Fruit fly (Drosophila melanogaster) whole organism, pupa: ENCODE results near the gene Ugt307A1.

Source experiments
- CG10348 ChIP-seq: fragments of 200-800 bp; sonication (Bioruptor generic); IDR thresholded peaks from 2 replicates; pipeline ENCODE4 v1.3.6; 2022; ENCODE audit warnings: missing biosample characterization, missing genetic modification characterization
- CG12605 ChIP-seq: fragments of 200-800 bp; sonication (Bioruptor generic); IDR thresholded peaks from 2 replicates; pipeline ENCODE4 v1.3.6; 2022; ENCODE audit warnings: missing biosample characterization, missing genetic modification characterization
- CG14655 ChIP-seq: fragments of 200-800 bp; sonication (Bioruptor generic); optimal IDR thresholded peaks from 3 replicates; lab custom pipeline; 2017; ENCODE audit warnings: mild to moderate bottlenecking, missing biosample characterization, missing genetic modification reagents, missing genetic modification characterization
- CG4496 ChIP-seq: fragments of 200-800 bp; sonication (Bioruptor generic); IDR thresholded peaks from 3 replicates; pipeline ENCODE4 v1.3.6; 2022; ENCODE audit warnings: missing biosample characterization, missing genetic modification characterization
- CG8159 ChIP-seq: fragments of 200-800 bp; sonication (Bioruptor generic); optimal IDR thresholded peaks from 3 replicates; lab custom pipeline; 2018; ENCODE audit warnings: missing biosample characterization, mild to moderate bottlenecking, missing genetic modification characterization, moderate library complexity
- CG9948 ChIP-seq: fragments of 200-800 bp; sonication (Bioruptor generic); optimal IDR thresholded peaks from 2 replicates; lab custom pipeline; 2018; ENCODE audit warnings: missing biosample characterization, mild to moderate bottlenecking, missing genetic modification characterization, moderate library complexity
- EcR ChIP-seq: fragments of 200-800 bp; sonication (Bioruptor generic); optimal IDR thresholded peaks from 3 replicates; lab custom pipeline; 2019; ENCODE audit warnings: missing biosample characterization, missing genetic modification characterization, mild to moderate bottlenecking, moderate library complexity, missing genetic modification reagents
- Pif1A ChIP-seq: fragments of 200-800 bp; sonication (Bioruptor generic); optimal IDR thresholded peaks from 3 replicates; lab custom pipeline; 2016; ENCODE audit warnings: missing biosample characterization, missing genetic modification characterization
- fd96Ca ChIP-seq: fragments of 200-800 bp; sonication (Bioruptor generic); IDR thresholded peaks from 3 replicates; pipeline ENCODE4 v1.3.6; 2022; ENCODE audit warnings: missing biosample characterization, missing genetic modification characterization
- rn ChIP-seq: fragments of 200-800 bp; sonication (Bioruptor generic); IDR thresholded peaks from 2 replicates; pipeline ENCODE4 v1.3.6; 2022; ENCODE audit warnings: missing biosample characterization, missing genetic modification characterization

DNA sequence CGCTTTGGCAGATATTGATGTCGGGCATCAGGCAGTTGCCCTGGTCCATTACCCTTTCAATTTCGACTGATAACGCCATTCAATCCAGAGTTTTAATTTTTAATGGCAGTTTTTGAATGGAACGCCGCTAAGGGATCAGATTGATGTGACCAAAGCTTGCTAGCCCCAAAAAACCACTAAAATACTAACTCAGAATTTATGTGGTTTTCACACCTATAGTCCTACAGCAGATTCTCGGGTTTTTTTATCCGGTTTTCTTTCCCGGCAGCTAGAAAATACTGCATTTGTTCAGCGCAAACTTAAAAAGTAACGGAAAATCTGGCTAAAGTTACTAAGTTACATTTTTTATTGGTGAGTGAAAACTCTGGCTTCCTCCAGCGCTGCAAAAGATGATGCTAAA, 2.1 kb upstream of the Ugt307A1 start, which contains the start of gene Nuf2:
- TF ChIP-seq CG14655 (GFP tag; lab: Kevin White, UChicago), result no peak
- no peak for TF ChIP-seq rn (GFP tag; lab: Robert Waterston, UW)
- TF ChIP-seq CG4496, result no peak
- TF ChIP-seq CG8159, result no peak
- no peak for TF ChIP-seq CG9948 (tag; lab: Kevin White, UChicago)
- no peak for TF ChIP-seq fd96Ca (GFP tag; lab: Robert Waterston, UW)
- no peak for TF ChIP-seq CG12605 (GFP tag; lab: Robert Waterston, UW)
- TF ChIP-seq EcR (GFP tag; lab: Kevin White, UChicago), result no peak
- no peak for TF ChIP-seq CG10348 (GFP tag; lab: Robert Waterston, UW)
- no peak for TF ChIP-seq Pif1A (GFP tag; lab: Kevin White, UChicago)
